Fruit fly (Drosophila melanogaster): ENCODE results near the gene CG3061.

The CG3061 gene

dm6 chr3R:14024187-14024918 lies 7.8 kb upstream of the CG3061 start (continued):
- no peak for TF ChIP-seq bab2 (GFP tag; optimal IDR thresholded peaks at IDR 0.05)
- no peak for TF ChIP-seq CG3838 (GFP tag; optimal IDR thresholded peaks at IDR 0.05)
- TF ChIP-seq CG6654 (GFP tag; optimal IDR thresholded peaks at IDR 0.05), result no peak
- TF ChIP-seq Elba2 (GFP tag; optimal IDR thresholded peaks at IDR 0.05), result no peak
- TF ChIP-seq CG34376 (GFP tag; optimal IDR thresholded peaks at IDR 0.05), result no peak
- TF ChIP-seq CG8359 (GFP tag; optimal IDR thresholded peaks at IDR 0.05; ENCODE audit: borderline replicate concordance), result no peak
- no peak for TF ChIP-seq aop (GFP tag; IDR thresholded peaks at IDR 0.05)
- TF ChIP-seq sna (GFP tag; IDR thresholded peaks at IDR 0.05; ENCODE audit: partially characterized antibody), result no peak; the same call in 1 of the 2 replicates
- TF ChIP-seq CG7839 (tag; optimal IDR thresholded peaks at IDR 0.05), result peak; percentile 8
- TF ChIP-seq Ets97D (GFP tag; optimal IDR thresholded peaks at IDR 0.05), result no peak
- TF ChIP-seq CG17829 (tag; optimal IDR thresholded peaks at IDR 0.05), result no peak
- no peak for TF ChIP-seq run (tag; optimal IDR thresholded peaks at IDR 0.05)
- TF ChIP-seq CG11695 (GFP tag; IDR thresholded peaks at IDR 0.05), result no peak
- TF ChIP-seq fd3F (GFP tag; optimal IDR thresholded peaks at IDR 0.05), result no peak
- TF ChIP-seq CG3281 (GFP tag; optimal IDR thresholded peaks at IDR 0.05), result no peak
- no peak for TF ChIP-seq gce (GFP tag; IDR thresholded peaks at IDR 0.05)
- no peak for TF ChIP-seq abd-A (tag; optimal IDR thresholded peaks at IDR 0.05)
- no peak for TF ChIP-seq hth (optimal IDR thresholded peaks at IDR 0.05)
- TF ChIP-seq CG12219 (GFP tag; optimal IDR thresholded peaks at IDR 0.05), result no peak
- no peak for TF ChIP-seq CG16779 (GFP tag; IDR thresholded peaks at IDR 0.05)
- TF ChIP-seq CG11093 (GFP tag; IDR thresholded peaks at IDR 0.05), result no peak
- TF ChIP-seq CG42726 (GFP tag; IDR thresholded peaks at IDR 0.05; ENCODE audit: partially characterized antibody), result no peak
- TF ChIP-seq pzg (GFP tag; optimal IDR thresholded peaks at IDR 0.05), result no peak
- no peak for TF ChIP-seq Chrac-16 (GFP tag; optimal IDR thresholded peaks at IDR 0.05)
- no peak for TF ChIP-seq nmo (GFP tag; optimal IDR thresholded peaks at IDR 0.05)
- no peak for TF ChIP-seq Ravus (GFP tag; IDR thresholded peaks at IDR 0.05)
- no peak for TF ChIP-seq NK7.1 (GFP tag; optimal IDR thresholded peaks at IDR 0.05)
- no peak for TF ChIP-seq CG3163 (GFP tag; optimal IDR thresholded peaks at IDR 0.05)
- TF ChIP-seq Hey (tag; optimal IDR thresholded peaks at IDR 0.05), result no peak
- TF ChIP-seq CG13424 (tag; optimal IDR thresholded peaks at IDR 0.05), result no peak
- TF ChIP-seq Nf-YC (tag; optimal IDR thresholded peaks at IDR 0.05), result peak; percentile 32
- no peak for TF ChIP-seq CG32532 (GFP tag; IDR thresholded peaks at IDR 0.05)
- TF ChIP-seq CG12942 (GFP tag; optimal IDR thresholded peaks at IDR 0.05), result no peak
- TF ChIP-seq dysf (GFP tag; IDR thresholded peaks at IDR 0.05), result no peak
- TF ChIP-seq zen (tag; optimal IDR thresholded peaks at IDR 0.05), result no peak
- TF ChIP-seq CG17328 (GFP tag; IDR thresholded peaks at IDR 0.05), result no peak
- TF ChIP-seq CG13894 (tag; optimal IDR thresholded peaks at IDR 0.05), result peak; percentile 68
- no peak for TF ChIP-seq nau (GFP tag; optimal IDR thresholded peaks at IDR 0.05)
- no peak for TF ChIP-seq CG15696 (tag; optimal IDR thresholded peaks at IDR 0.05)
- TF ChIP-seq ro (GFP tag; IDR thresholded peaks at IDR 0.05), result no peak
- TF ChIP-seq CG31441 (GFP tag; IDR thresholded peaks at IDR 0.05), result no peak
- no peak for TF ChIP-seq Lim3 (GFP tag; IDR thresholded peaks at IDR 0.05)
- no peak for TF ChIP-seq CoRest (tag; optimal IDR thresholded peaks at IDR 0.05)
- peak; percentile 4 for TF ChIP-seq HmgZ (tag; optimal IDR thresholded peaks at IDR 0.05)
- no peak for TF ChIP-seq Dbx (GFP tag; IDR thresholded peaks at IDR 0.05)
- TF ChIP-seq Deaf1 (tag; optimal IDR thresholded peaks at IDR 0.05), result peak; percentile 16
- no peak for TF ChIP-seq Ssrp (tag; optimal IDR thresholded peaks at IDR 0.05)
- peak; percentile 47 for TF ChIP-seq sug (tag; optimal IDR thresholded peaks at IDR 0.05)
- TF ChIP-seq Sin3A (optimal IDR thresholded peaks at IDR 0.05), result no peak
- TF ChIP-seq CG18599 (GFP tag; optimal IDR thresholded peaks at IDR 0.05), result peak; percentile 31
- TF ChIP-seq CG7745 (tag; optimal IDR thresholded peaks at IDR 0.05), result no peak
